Fruit fly (Drosophila melanogaster): ENCODE data around the gene CG14024.

DNA sequence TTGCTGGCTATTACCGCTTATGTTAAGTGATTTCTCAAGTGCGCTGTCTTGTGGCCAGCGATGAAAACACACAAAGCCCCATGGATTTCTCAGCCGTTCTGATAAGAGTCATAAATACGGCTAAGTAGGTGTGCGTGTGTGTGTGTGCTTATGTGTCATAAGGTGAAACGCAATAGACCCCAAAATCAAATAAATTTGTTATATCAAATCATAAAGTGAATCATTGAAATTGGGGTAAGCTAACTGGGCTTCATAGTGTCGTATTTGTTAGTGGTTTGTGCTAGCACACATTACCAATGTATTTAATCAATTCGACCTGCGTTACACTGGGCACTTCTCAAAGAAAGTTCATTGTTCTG is 15.1 kb downstream of the CG14024 start:
- TF ChIP-seq CTCF (optimal IDR thresholded peaks at IDR 0.05) (no peak), CG8478 (optimal IDR thresholded peaks at IDR 0.05) (no peak)
